Worm (Caenorhabditis elegans) whole organism, late embryonic: ENCODE measurements around the gene srx-59.

Source experiments
- Y22D7AL.16 ChIP-seq: sonication (generic microtip); optimal IDR thresholded peaks from 2 replicates; lab custom pipeline; 2016; ENCODE audit warnings: missing genetic modification characterization, missing compliant biosample characterization
- ceh-19 ChIP-seq: fragments of 200-800 bp; sonication (Bioruptor generic); optimal IDR thresholded peaks from 2 replicates; lab custom pipeline; 2018; ENCODE audit warnings: mild to moderate bottlenecking, missing genetic modification characterization, missing compliant biosample characterization
- ceh-2 ChIP-seq: sonication (generic microtip); optimal IDR thresholded peaks from 2 replicates; lab custom pipeline; 2016; ENCODE audit warnings: missing genotype, missing genetic modification characterization, missing compliant biosample characterization
- ceh-34 ChIP-seq: sonication (generic microtip); optimal IDR thresholded peaks from 2 replicates; lab custom pipeline; 2016; ENCODE audit warnings: mild to moderate bottlenecking, missing genetic modification characterization, missing compliant biosample characterization
- ceh-6 ChIP-seq: fragments of 200-800 bp; sonication (Bioruptor generic); optimal IDR thresholded peaks from 2 replicates; lab custom pipeline; 2018; ENCODE audit warnings: mild to moderate bottlenecking, missing genetic modification characterization, missing compliant biosample characterization
- ceh-9 ChIP-seq: sonication (generic microtip); optimal IDR thresholded peaks from 2 replicates; lab custom pipeline; 2016; ENCODE audit warnings: mild to moderate bottlenecking, missing genetic modification characterization, inconsistent platforms, missing compliant biosample characterization
- dmd-4 ChIP-seq: sonication (generic microtip); optimal IDR thresholded peaks from 2 replicates; lab custom pipeline; 2016; ENCODE audit warnings: borderline replicate concordance, missing genetic modification characterization, missing compliant biosample characterization
- eyg-1 ChIP-seq: sonication (generic microtip); optimal IDR thresholded peaks from 2 replicates; lab custom pipeline; 2016; ENCODE audit warnings: missing genotype, missing genetic modification characterization, missing compliant biosample characterization
- hlh-15 ChIP-seq: sonication (generic microtip); optimal IDR thresholded peaks from 2 replicates; lab custom pipeline; 2016; ENCODE audit warnings: missing genetic modification characterization, missing compliant biosample characterization
- hlh-30 ChIP-seq: sonication (generic microtip); optimal IDR thresholded peaks from 2 replicates; lab custom pipeline; 2017; ENCODE audit warnings: antibody characterized with exemption, missing genetic modification characterization, missing compliant biosample characterization; ENCODE audit not compliant: insufficient read depth
- hlh-8 ChIP-seq: sonication (generic microtip); optimal IDR thresholded peaks from 2 replicates; lab custom pipeline; 2016; ENCODE audit warnings: missing genotype, missing genetic modification characterization, missing compliant biosample characterization
- madf-2 ChIP-seq: sonication (generic microtip); optimal IDR thresholded peaks from 2 replicates; lab custom pipeline; 2017; ENCODE audit warnings: missing genetic modification characterization, missing compliant biosample characterization
- nhr-11 ChIP-seq: fragments of 150-350 bp; optimal IDR thresholded peaks from 2 replicates; lab custom pipeline; 2014; ENCODE audit warnings: missing biosample characterization, missing genetic modification characterization
- pag-3 ChIP-seq: sonication (generic microtip); optimal IDR thresholded peaks from 2 replicates; lab custom pipeline; 2016; ENCODE audit warnings: missing compliant biosample characterization, missing genetic modification characterization, borderline replicate concordance
- pat-9 ChIP-seq: fragments of 200-800 bp; sonication (Bioruptor generic); optimal IDR thresholded peaks from 2 replicates; lab custom pipeline; 2018; ENCODE audit warnings: mild to moderate bottlenecking, missing genetic modification characterization, moderate library complexity, missing compliant biosample characterization
- pha-4 ChIP-seq: fragments of 150-350 bp; optimal IDR thresholded peaks from 2 replicates; lab custom pipeline; 2018; ENCODE audit warnings: missing biosample characterization, missing genetic modification reagents, missing genetic modification characterization
- pros-1 ChIP-seq: fragments of 150-350 bp; optimal IDR thresholded peaks from 2 replicates; lab custom pipeline; 2014; ENCODE audit warnings: missing biosample characterization, missing genetic modification reagents, missing genetic modification characterization
- rnt-1 ChIP-seq: sonication (generic microtip); optimal IDR thresholded peaks from 2 replicates; lab custom pipeline; 2016; ENCODE audit warnings: missing genetic modification characterization, missing compliant biosample characterization
- sdc-2 ChIP-seq: sonication (generic microtip); optimal IDR thresholded peaks from 2 replicates; lab custom pipeline; 2016; ENCODE audit warnings: missing genotype, missing genetic modification characterization, missing compliant biosample characterization
- sox-4 ChIP-seq: sonication (generic microtip); optimal IDR thresholded peaks from 2 replicates; lab custom pipeline; 2017; ENCODE audit warnings: mild to moderate bottlenecking, missing genetic modification characterization, inconsistent platforms, missing compliant biosample characterization
- tbx-2 ChIP-seq: sonication (generic microtip); optimal IDR thresholded peaks from 2 replicates; lab custom pipeline; 2016; ENCODE audit warnings: missing genetic modification characterization, missing compliant biosample characterization
- unc-42 ChIP-seq: sonication (generic microtip); optimal IDR thresholded peaks from 2 replicates; lab custom pipeline; 2016; ENCODE audit warnings: missing genotype, missing genetic modification characterization, missing compliant biosample characterization
- ztf-16 ChIP-seq: sonication (generic microtip); optimal IDR thresholded peaks from 2 replicates; lab custom pipeline; 2017; ENCODE audit warnings: missing genetic modification characterization, missing compliant biosample characterization

Gene srx-59

DNA sequence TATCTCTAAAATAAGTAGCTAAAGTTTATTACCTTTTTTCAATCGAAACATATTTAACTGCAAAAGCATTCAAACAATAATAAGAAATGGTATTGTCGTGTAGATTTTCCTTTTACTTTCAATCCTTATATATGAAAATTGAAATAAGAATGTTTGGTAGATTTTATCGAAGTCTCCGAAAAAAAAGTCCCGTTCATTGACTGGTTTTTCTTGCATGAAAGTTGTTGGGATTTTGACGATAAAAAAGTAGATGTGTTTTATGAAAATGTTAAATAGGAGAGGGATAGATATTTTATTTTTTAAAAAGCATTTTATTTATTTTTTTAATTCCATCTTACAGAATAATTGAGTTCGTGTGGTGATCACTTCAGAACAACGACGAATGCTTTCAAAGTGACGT lies 44.2 kb downstream of the srx-59 start, which contains the start of gene C33G8.13:
TSS of gene C33G8.13 (minus strand) at position 101 of the 400 bp plus-strand sequence.
- TF ChIP-seq madf-2 (tag; lab: Kevin White, UChicago) (no peak), dmd-4 (tag; lab: Kevin White, UChicago) (no peak), hlh-15 (tag; lab: Kevin White, UChicago) (no peak), ceh-34 (tag; lab: Kevin White, UChicago) (no peak), sox-4 (no peak), ceh-19 (GFP tag; lab: Kevin White, UChicago) (no peak)

DNA sequence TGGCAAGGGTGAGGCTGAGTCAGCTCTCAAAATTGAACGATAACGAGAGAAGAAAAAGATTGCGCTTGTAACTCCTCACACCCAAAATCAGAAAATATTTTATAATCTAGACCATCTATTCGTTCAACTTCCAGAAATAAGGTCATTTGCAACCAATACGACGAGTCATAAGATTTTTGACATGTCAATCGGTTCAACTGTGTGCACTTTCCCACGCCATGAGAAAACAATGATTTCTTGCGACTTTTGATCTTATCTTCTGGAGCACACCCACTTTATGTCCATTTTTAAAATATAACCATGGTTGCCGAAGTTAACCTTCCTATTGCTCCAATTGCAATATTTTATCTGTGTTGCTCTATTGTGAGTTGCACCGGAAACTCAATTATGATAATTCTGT lies 45.4 kb downstream of the srx-59 start, which contains the start of gene srsx-32:
TSS of gene srsx-32 (plus strand) at position 301 of the 400 bp plus-strand sequence.
- no peak for TF ChIP-seq pag-3 (tag; lab: Kevin White, UChicago)
- no peak for TF ChIP-seq unc-42 (tag; lab: Kevin White, UChicago)
- no peak for TF ChIP-seq ceh-6 (GFP tag; lab: Kevin White, UChicago)
- TF ChIP-seq tbx-2 (tag; lab: Kevin White, UChicago), result no peak
- no peak for TF ChIP-seq ztf-16 (tag; lab: Kevin White, UChicago)
- no peak for TF ChIP-seq pros-1 (tag; lab: Kevin White, UChicago)
- TF ChIP-seq ceh-2 (tag; lab: Kevin White, UChicago), result no peak
- TF ChIP-seq pat-9 (tag; lab: Kevin White, UChicago), result no peak
- no peak for TF ChIP-seq hlh-30 (tag; lab: Kevin White, UChicago)
- no peak for TF ChIP-seq pha-4 (tag; lab: Kevin White, UChicago)
- no peak for TF ChIP-seq hlh-8 (tag; lab: Kevin White, UChicago)

DNA sequence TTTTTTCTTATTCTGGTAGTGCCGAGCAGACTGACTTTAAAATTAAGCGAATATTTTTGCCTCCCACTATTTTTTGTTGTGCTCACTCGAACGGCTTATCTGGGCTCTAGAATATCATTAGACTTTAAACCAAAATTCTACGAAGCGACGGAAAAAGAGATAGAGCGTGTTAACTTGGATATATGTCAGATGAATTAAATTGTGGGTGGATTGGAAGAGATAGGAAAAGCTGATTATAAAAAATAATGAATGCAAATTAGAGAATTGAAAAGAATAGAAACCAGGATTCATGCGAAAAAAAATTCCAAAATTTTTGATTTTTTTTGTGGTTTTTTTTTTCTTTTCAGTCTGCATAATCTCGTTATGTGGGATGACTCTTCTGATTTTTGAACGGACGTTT lies 50.1 kb downstream of the srx-59 start, which contains the start of gene F20A1.4:
TSS of gene F20A1.4 (minus strand) at position 101 of the 400 bp plus-strand sequence.
- TF ChIP-seq Y22D7AL.16 (tag; lab: Kevin White, UChicago), result no peak
- TF ChIP-seq nhr-11 (tag; lab: Kevin White, UChicago), result no peak
- no peak for TF ChIP-seq sdc-2 (tag; lab: Kevin White, UChicago)
- TF ChIP-seq hlh-15 (tag; lab: Kevin White, UChicago), result no peak
- TF ChIP-seq ceh-9 (tag; lab: Kevin White, UChicago), result no peak
- TF ChIP-seq madf-2 (tag; lab: Kevin White, UChicago), result no peak
- no peak for TF ChIP-seq ztf-16 (tag; lab: Kevin White, UChicago)
- no peak for TF ChIP-seq eyg-1 (tag; lab: Kevin White, UChicago)
- no peak for TF ChIP-seq rnt-1 (tag; lab: Kevin White, UChicago)
